Worm (Caenorhabditis elegans): ENCODE measurements around the gene str-238.

DNA sequence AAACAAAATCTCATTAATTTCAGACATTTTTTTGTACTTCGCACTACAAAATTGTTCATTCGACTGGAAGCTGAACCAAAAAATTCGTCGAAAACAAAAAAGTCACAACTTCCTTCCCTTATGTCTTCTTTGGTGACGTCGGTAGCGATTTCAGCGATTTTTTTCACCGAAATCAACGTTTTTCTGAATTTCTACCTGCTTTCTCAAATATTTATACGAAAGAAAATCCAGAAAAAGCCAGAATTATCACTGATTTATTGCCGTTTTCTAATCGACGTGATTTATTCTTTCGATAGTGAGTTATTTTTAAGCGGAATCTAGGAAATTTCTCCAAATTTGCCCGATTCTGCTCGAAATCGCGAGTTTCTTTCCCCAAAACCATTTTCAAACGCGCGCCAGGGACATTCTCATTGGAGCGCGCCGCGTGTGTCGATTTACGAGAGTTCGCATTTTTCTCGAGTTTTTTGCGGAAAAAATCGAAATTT, 10.1 kb downstream of the str-238 start, which contains the start of gene srbc-58:
- TF ChIP-seq him-1 (tag; optimal IDR thresholded peaks at IDR 0.05): no peak
- no peak for TF ChIP-seq W03F9.2 (tag; optimal IDR thresholded peaks at IDR 0.05)
- TF ChIP-seq dao-5 (tag; optimal IDR thresholded peaks at IDR 0.05): no peak

Measured in whole organism, L4/young adult.